Worm (Caenorhabditis elegans) whole organism, young adult: ENCODE measurements around the gene F21C10.7.

Source experiments
- B0336.3 ChIP-seq: fragments of 200-800 bp; sonication (Bioruptor generic); IDR thresholded peaks from 2 replicates; pipeline ENCODE4 v1.3.6; 2022; ENCODE audit warnings: missing genetic modification characterization, missing compliant biosample characterization
- C06A6.2 ChIP-seq: fragments of 200-800 bp; sonication (Bioruptor generic); conservative IDR thresholded peaks from 2 replicates; pipeline ENCODE4 v1.3.6; 2022; ENCODE audit warnings: missing genetic modification characterization, missing compliant biosample characterization
- F22D6.2 ChIP-seq: sonication (generic microtip); optimal IDR thresholded peaks from 2 replicates; lab custom pipeline; 2016; ENCODE audit warnings: mild to moderate bottlenecking, missing genetic modification characterization, missing compliant biosample characterization
- F33H1.4 ChIP-seq: fragments of 200-800 bp; sonication (Bioruptor generic); IDR thresholded peaks from 2 replicates; pipeline ENCODE4 v1.3.6; 2022; ENCODE audit warnings: missing genetic modification reagents, missing genetic modification characterization, missing compliant biosample characterization
- F37B4.10 ChIP-seq: fragments of 200-800 bp; sonication (Bioruptor generic); IDR thresholded peaks from 2 replicates; pipeline ENCODE4 v1.3.6; 2022; ENCODE audit warnings: missing genetic modification characterization, missing compliant biosample characterization
- F39B2.1 ChIP-seq: fragments of 200-800 bp; sonication (Bioruptor generic); IDR thresholded peaks from 2 replicates; pipeline ENCODE4 v1.3.6; 2022; ENCODE audit warnings: missing genetic modification reagents, missing genetic modification characterization, missing compliant biosample characterization
- F52B5.7 ChIP-seq: sonication (generic microtip); optimal IDR thresholded peaks from 2 replicates; lab custom pipeline; 2016; ENCODE audit warnings: mild to moderate bottlenecking, missing genetic modification characterization, missing compliant biosample characterization
- T26A5.8 ChIP-seq: sonication (generic microtip); optimal IDR thresholded peaks from 2 replicates; lab custom pipeline; 2016; ENCODE audit warnings: missing genetic modification characterization, missing compliant biosample characterization
- Y56A3A.18 ChIP-seq: fragments of 200-800 bp; sonication (Bioruptor generic); IDR thresholded peaks from 2 replicates; pipeline ENCODE4 v1.3.6; 2022; ENCODE audit warnings: missing genetic modification reagents, missing genetic modification characterization, missing compliant biosample characterization
- akir-1 ChIP-seq: fragments of 200-800 bp; sonication (Bioruptor generic); optimal IDR thresholded peaks from 2 replicates; lab custom pipeline; 2018; ENCODE audit warnings: mild to moderate bottlenecking, missing genetic modification characterization, moderate library complexity, missing compliant biosample characterization
- attf-3 ChIP-seq: fragments of 200-800 bp; sonication (Bioruptor generic); conservative IDR thresholded peaks from 2 replicates; pipeline ENCODE4 v1.3.6; 2022; ENCODE audit warnings: missing genetic modification reagents, missing genetic modification characterization, missing compliant biosample characterization
- attf-5 ChIP-seq: fragments of 200-800 bp; sonication (Bioruptor generic); optimal IDR thresholded peaks from 2 replicates; lab custom pipeline; 2018; ENCODE audit warnings: mild to moderate bottlenecking, missing genetic modification characterization, missing compliant biosample characterization
- ceh-100 ChIP-seq: fragments of 200-800 bp; sonication (Bioruptor generic); IDR thresholded peaks from 2 replicates; pipeline ENCODE4 v1.3.6; 2022; ENCODE audit warnings: missing genetic modification reagents, missing genetic modification characterization, missing compliant biosample characterization
- ceh-58 ChIP-seq: fragments of 200-800 bp; sonication (Bioruptor generic); IDR thresholded peaks from 2 replicates; pipeline ENCODE4 v1.3.6; 2022; ENCODE audit warnings: missing genetic modification characterization, missing compliant biosample characterization
- ceh-79 ChIP-seq: sonication (generic microtip); optimal IDR thresholded peaks from 2 replicates; lab custom pipeline; 2017; ENCODE audit warnings: mild to moderate bottlenecking, missing genetic modification characterization, missing compliant biosample characterization
- die-1 ChIP-seq: sonication (generic microtip); optimal IDR thresholded peaks from 2 replicates; lab custom pipeline; 2016; ENCODE audit warnings: missing genotype, mild to moderate bottlenecking, missing genetic modification characterization, missing compliant biosample characterization
- egl-18 ChIP-seq: fragments of 200-800 bp; sonication (Bioruptor generic); IDR thresholded peaks from 2 replicates; pipeline ENCODE4 v1.3.6; 2022; ENCODE audit warnings: missing genetic modification reagents, missing genetic modification characterization, missing compliant biosample characterization
- fkh-3 ChIP-seq: sonication (generic microtip); optimal IDR thresholded peaks from 2 replicates; lab custom pipeline; 2016; ENCODE audit warnings: mild to moderate bottlenecking, missing genetic modification characterization, missing compliant biosample characterization
- him-1 ChIP-seq: sonication (generic microtip); optimal IDR thresholded peaks from 2 replicates; lab custom pipeline; 2016; ENCODE audit warnings: missing genotype, missing genetic modification reagents, missing genetic modification characterization, missing compliant biosample characterization
- hlh-26 ChIP-seq: fragments of 200-800 bp; sonication (Bioruptor generic); conservative IDR thresholded peaks from 2 replicates; pipeline ENCODE4 v1.3.6; 2022; ENCODE audit warnings: missing genetic modification reagents, missing genetic modification characterization, missing compliant biosample characterization
- lin-26 ChIP-seq: fragments of 200-800 bp; sonication (Bioruptor generic); IDR thresholded peaks from 2 replicates; pipeline ENCODE4 v1.3.6; 2022; ENCODE audit warnings: missing genetic modification reagents, missing genetic modification characterization, missing compliant biosample characterization
- madf-3 ChIP-seq: fragments of 200-800 bp; sonication (Bioruptor generic); IDR thresholded peaks from 2 replicates; pipeline ENCODE4 v1.3.6; 2022; ENCODE audit warnings: missing genetic modification reagents, missing genetic modification characterization, missing compliant biosample characterization
- madf-6 ChIP-seq: fragments of 200-800 bp; sonication (Bioruptor generic); IDR thresholded peaks from 2 replicates; pipeline ENCODE4 v1.3.6; 2022; ENCODE audit warnings: missing genetic modification reagents, missing genetic modification characterization, missing compliant biosample characterization
- mcd-1 ChIP-seq: fragments of 200-800 bp; sonication (Bioruptor generic); IDR thresholded peaks from 2 replicates; pipeline ENCODE4 v1.3.6; 2022; ENCODE audit warnings: missing genetic modification reagents, missing genetic modification characterization, missing compliant biosample characterization
- mel-28 ChIP-seq: sonication (generic microtip); optimal IDR thresholded peaks from 2 replicates; lab custom pipeline; 2016; ENCODE audit warnings: borderline replicate concordance, mild to moderate bottlenecking, missing genetic modification characterization, missing compliant biosample characterization
- nfyb-1 ChIP-seq: fragments of 200-800 bp; sonication (Bioruptor generic); IDR thresholded peaks from 2 replicates; pipeline ENCODE4 v1.3.6; 2022; ENCODE audit warnings: missing genetic modification reagents, missing genetic modification characterization, missing compliant biosample characterization
- nhr-120 ChIP-seq: fragments of 200-800 bp; sonication (Bioruptor generic); IDR thresholded peaks from 2 replicates; pipeline ENCODE4 v1.3.6; 2022; ENCODE audit warnings: missing genetic modification characterization, missing compliant biosample characterization
- nhr-179 ChIP-seq: sonication (generic microtip); optimal IDR thresholded peaks from 2 replicates; lab custom pipeline; 2016; ENCODE audit warnings: mild to moderate bottlenecking, missing genetic modification characterization, missing compliant biosample characterization
- pha-4 ChIP-seq: fragments of 150-350 bp; sonication (generic microtip); optimal IDR thresholded peaks from 2 replicates; lab custom pipeline; 2014; ENCODE audit warnings: missing biosample characterization, missing genetic modification reagents, missing genetic modification characterization
- rec-8 ChIP-seq, 2 experiments: sonication (generic microtip); optimal IDR thresholded peaks; 2 replicates each; lab custom pipeline; 2016; ENCODE audit warnings: mild to moderate bottlenecking in 2 of 2, missing genetic modification characterization in 2 of 2, missing genetic modification reagents in 2 of 2, missing genotype in 2 of 2, missing biosample characterization in 1 of 2, missing compliant biosample characterization in 1 of 2, moderate library complexity in 1 of 2
- repo-1 ChIP-seq: sonication (generic microtip); optimal IDR thresholded peaks from 2 replicates; lab custom pipeline; 2017; ENCODE audit warnings: mild to moderate bottlenecking, missing genetic modification characterization, missing compliant biosample characterization
- rpc-1 ChIP-seq, 2 experiments: fragments of 150-350 bp in 1 of 2; sonication (generic microtip) in 1 of 2; optimal IDR thresholded peaks; 2 replicates each; lab custom pipeline; 2014 to 2018; ENCODE audit warnings: missing biosample characterization in 1 of 2, missing genetic modification characterization in 1 of 2, missing genetic modification reagents in 1 of 2, missing genotype in 1 of 2
- sdz-38 ChIP-seq: sonication (generic microtip); optimal IDR thresholded peaks from 2 replicates; lab custom pipeline; 2016; ENCODE audit warnings: missing genotype, missing genetic modification characterization, missing compliant biosample characterization
- sea-2 ChIP-seq: fragments of 200-800 bp; sonication (Bioruptor generic); IDR thresholded peaks from 2 replicates; pipeline ENCODE4 v1.3.6; 2022; ENCODE audit warnings: missing genetic modification characterization, missing compliant biosample characterization
- snpc-3.4 ChIP-seq: sonication (generic microtip); optimal IDR thresholded peaks from 2 replicates; lab custom pipeline; 2017; ENCODE audit warnings: missing genetic modification characterization, mild to moderate bottlenecking, missing compliant biosample characterization, antibody characterized with exemption, moderate library complexity, missing genotype, missing genetic modification reagents
- sptf-2 ChIP-seq: fragments of 200-800 bp; sonication (Bioruptor generic); optimal IDR thresholded peaks from 2 replicates; lab custom pipeline; 2018; ENCODE audit warnings: mild to moderate bottlenecking, missing genetic modification characterization, missing compliant biosample characterization
- tlf-1 ChIP-seq: fragments of 200-800 bp; sonication (Bioruptor generic); optimal IDR thresholded peaks from 2 replicates; lab custom pipeline; 2018; ENCODE audit warnings: mild to moderate bottlenecking, missing genetic modification characterization, missing compliant biosample characterization
- ztf-22 ChIP-seq: fragments of 200-800 bp; sonication (Bioruptor generic); optimal IDR thresholded peaks from 2 replicates; lab custom pipeline; 2018; ENCODE audit warnings: mild to moderate bottlenecking, missing genetic modification characterization, moderate library complexity, missing compliant biosample characterization
- ztf-25 ChIP-seq: fragments of 200-800 bp; sonication (Bioruptor generic); IDR thresholded peaks from 2 replicates; pipeline ENCODE4 v1.3.6; 2022; ENCODE audit warnings: missing genetic modification reagents, missing genetic modification characterization, missing compliant biosample characterization
- ztf-3 ChIP-seq: fragments of 200-800 bp; sonication (Bioruptor generic); optimal IDR thresholded peaks from 2 replicates; lab custom pipeline; 2018; ENCODE audit warnings: mild to moderate bottlenecking, missing genetic modification characterization, missing compliant biosample characterization

Gene F21C10.7

ce11 chrV:9163897-9164296 is 51.3 kb downstream of the F21C10.7 start:
- TF ChIP-seq madf-3 (GFP tag; lab: Robert Waterston, UW) (no peak), C06A6.2 (GFP tag; lab: Robert Waterston, UW) (no peak), ceh-58 (no peak), Y56A3A.18 (GFP tag; lab: Robert Waterston, UW) (no peak), T26A5.8 (tag; lab: Kevin White, UChicago) (no peak), mcd-1 (GFP tag; lab: Robert Waterston, UW) (no peak), snpc-3.4 (no peak)
- TF ChIP-seq, all 124 proteins: peak for 0

ce11 chrV:9165073-9165699 is 52.6 kb downstream of the F21C10.7 start, which contains the start of gene col-10:
col-10 (minus strand) TSS chrV:9165307.
- no peak for TF ChIP-seq ztf-25 (GFP tag; lab: Robert Waterston, UW)
- TF ChIP-seq attf-3 (GFP tag; lab: Robert Waterston, UW), result no peak
- TF ChIP-seq mel-28, result no peak
- TF ChIP-seq rec-8 (tag; optimal IDR thresholded peaks at IDR 0.05; lab: Kevin White, UChicago), result no peak
- TF ChIP-seq ztf-3, result no peak
- no peak for TF ChIP-seq repo-1 (tag; lab: Kevin White, UChicago)
- no peak for TF ChIP-seq akir-1 (GFP tag; lab: Kevin White, UChicago)
- TF ChIP-seq, all 124 proteins: peak for 0

- TF ChIP-seq hlh-26 (no peak), sdz-38 (tag; lab: Kevin White, UChicago) (no peak), ztf-25 (GFP tag; lab: Robert Waterston, UW) (no peak), mel-28 (no peak), pha-4 (tag; lab: Kevin White, UChicago) (no peak), nhr-179 (tag; lab: Kevin White, UChicago) (no peak), lin-26 (GFP tag; lab: Robert Waterston, UW) (no peak), ceh-100 (GFP tag; lab: Robert Waterston, UW) (no peak), fkh-3 (tag; lab: Kevin White, UChicago) (no peak), F52B5.7 (tag; lab: Kevin White, UChicago) (no peak), B0336.3 (GFP tag; lab: Robert Waterston, UW) (no peak), die-1 (tag; lab: Kevin White, UChicago) (no peak), T26A5.8 (tag; lab: Kevin White, UChicago) (no peak), ceh-58 (no peak), F39B2.1 (no peak)
Observed at ce11 chrV:9166306-9166705, 53.7 kb downstream of the F21C10.7 start.

ce11 chrV:9168089-9168488 is 55.5 kb downstream of the F21C10.7 start, which contains the start of gene B0222.11:
B0222.11 (minus strand) TSS chrV:9168189.
- TF ChIP-seq sptf-2 (GFP tag; lab: Kevin White, UChicago) (no peak), ceh-79 (tag; lab: Kevin White, UChicago) (no peak), him-1 (tag; lab: Kevin White, UChicago) (no peak), egl-18 (GFP tag; lab: Robert Waterston, UW) (no peak), nhr-120 (GFP tag; lab: Robert Waterston, UW) (no peak), sea-2 (GFP tag; lab: Robert Waterston, UW) (no peak), rpc-1 (optimal IDR thresholded peaks at IDR 0.05; lab: Kevin White, UChicago) (no peak), rpc-1 (tag; optimal IDR thresholded peaks at IDR 0.05; lab: Kevin White, UChicago) (no peak), pha-4 (tag; lab: Kevin White, UChicago) (no peak), F22D6.2 (tag; lab: Kevin White, UChicago) (no peak), F37B4.10 (GFP tag; lab: Robert Waterston, UW) (no peak), ztf-22 (GFP tag; lab: Kevin White, UChicago) (no peak), nfyb-1 (GFP tag; lab: Robert Waterston, UW) (no peak), C06A6.2 (GFP tag; lab: Robert Waterston, UW) (no peak), mcd-1 (GFP tag; lab: Robert Waterston, UW) (no peak), tlf-1 (GFP tag; lab: Kevin White, UChicago) (no peak), madf-6 (GFP tag; lab: Robert Waterston, UW) (no peak), F33H1.4 (GFP tag; lab: Robert Waterston, UW) (no peak), attf-5 (GFP tag; lab: Kevin White, UChicago) (no peak), sdz-38 (tag; lab: Kevin White, UChicago) (no peak)
